Fruit fly (Drosophila melanogaster) Kc167 (cell line): ENCODE data around the gene Nmdar2.

ENCODE experiments used
- Myc ChIP-seq: fragments of >200 bp; optimal IDR thresholded peaks from 2 replicates; lab custom pipeline; 2017; ENCODE audit warnings: missing external identifiers
- h ChIP-seq: fragments of >200 bp; optimal IDR thresholded peaks from 3 replicates; lab custom pipeline; 2018; ENCODE audit warnings: missing external identifiers
- insv ChIP-seq: fragments of >200 bp; optimal IDR thresholded peaks from 3 replicates; lab custom pipeline; 2018; ENCODE audit warnings: missing external identifiers
- ttk ChIP-seq: sonication (Bioruptor generic); optimal IDR thresholded peaks from 2 replicates; lab custom pipeline; 2017; ENCODE audit warnings: missing external identifiers

- TF ChIP-seq ttk (lab: Kevin White, UChicago) (no peak), Myc (no peak), h (lab: Kevin White, UChicago) (no peak), insv (lab: Kevin White, UChicago) (no peak)
Observed at dm6 chrX:1452130-1452529, 55.5 kb downstream of the Nmdar2 start, which contains the start of gene Gr2a.
